Worm (Caenorhabditis elegans): ENCODE results near the gene F42A6.6.

DNA sequence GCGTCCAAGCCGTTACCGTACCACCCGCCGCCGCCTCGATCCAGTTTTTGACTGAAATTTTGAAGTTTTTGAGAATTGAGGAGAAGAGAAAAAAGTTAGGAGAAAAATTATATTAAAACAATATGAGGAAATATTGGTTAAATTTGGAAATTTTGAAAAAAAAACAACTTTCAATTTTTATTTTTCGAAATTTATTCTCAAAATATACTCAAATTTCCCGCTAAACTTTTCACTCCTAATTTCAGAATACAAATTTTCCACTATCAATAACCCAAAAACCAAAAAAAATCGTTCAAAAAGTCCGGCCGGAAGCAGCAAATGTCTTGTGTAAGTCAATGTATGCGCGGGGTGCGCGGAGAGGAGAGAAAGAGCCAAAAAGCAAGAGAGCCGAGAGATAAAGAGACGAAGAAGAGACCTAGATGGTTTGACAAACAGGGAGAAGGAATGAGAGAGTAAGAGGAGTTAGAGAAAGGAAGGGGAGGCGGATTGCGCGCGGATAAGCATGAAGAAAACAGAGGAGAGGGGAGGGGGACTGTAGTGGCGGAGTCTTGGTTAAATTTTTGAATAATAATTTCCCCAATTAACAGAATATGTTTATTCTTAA, 13.4 kb upstream of the F42A6.6 start, which contains the start of gene elks-1:
- TF ChIP-seq vab-7 (GFP tag; IDR thresholded peaks at IDR 0.05), result no peak
- no peak for TF ChIP-seq aly-2 (tag; optimal IDR thresholded peaks at IDR 0.05)
- TF ChIP-seq mes-2 (tag; optimal IDR thresholded peaks at IDR 0.05; ENCODE audit: poor library complexity, severe bottlenecking), result peak; percentile 49
- no peak for TF ChIP-seq lir-3 (tag; optimal IDR thresholded peaks at IDR 0.05)
- no peak for TF ChIP-seq pqm-1 (tag; optimal IDR thresholded peaks at IDR 0.05)
- no peak for TF ChIP-seq zag-1 (tag; optimal IDR thresholded peaks at IDR 0.05)
- TF ChIP-seq Y5F2A.4 (GFP tag; optimal IDR thresholded peaks at IDR 0.05), result no peak
- TF ChIP-seq ceh-20 (GFP tag; IDR thresholded peaks at IDR 0.05), result no peak
- TF ChIP-seq jun-1 (tag; optimal IDR thresholded peaks at IDR 0.05), result no peak
- no peak for TF ChIP-seq nhr-77 (tag; optimal IDR thresholded peaks at IDR 0.05)

Data from whole organism, L4 larva.